Worm (Caenorhabditis elegans) whole organism, early embryonic: ENCODE data around the gene srbc-29.

Experiments used
- ama-1 ChIP-seq: fragments of 150-350 bp; optimal IDR thresholded peaks from 2 replicates; lab custom pipeline; 2014
- scrt-1 ChIP-seq: fragments of 200-800 bp; sonication (Bioruptor generic); IDR thresholded peaks from 2 replicates; pipeline ENCODE4 v1.3.6; 2022; ENCODE audit warnings: missing genetic modification characterization, missing compliant biosample characterization

- no peak for TF ChIP-seq scrt-1 (GFP tag; lab: Robert Waterston, UW)
- no peak for TF ChIP-seq ama-1
Measured at ce11 chrV:3428697-3429096, 42.0 kb downstream of the srbc-29 start, which contains the start of gene srab-20.
